Worm (Caenorhabditis elegans) whole organism, L2 larva: ENCODE data around the gene rps-14.

ENCODE experiments used
- ama-1 ChIP-seq: fragments of 150-350 bp; optimal IDR thresholded peaks from 2 replicates; lab custom pipeline; 2018; ENCODE audit warnings: inconsistent platforms
- blmp-1 ChIP-seq: sonication (generic microtip); optimal IDR thresholded peaks from 2 replicates; lab custom pipeline; 2017; ENCODE audit warnings: missing genetic modification characterization, mild to moderate bottlenecking, missing compliant biosample characterization, antibody characterized with exemption, moderate library complexity; ENCODE audit not compliant: insufficient read depth
- ceh-16 ChIP-seq: fragments of 150-350 bp; optimal IDR thresholded peaks from 2 replicates; lab custom pipeline; 2014; ENCODE audit warnings: missing biosample characterization, missing genetic modification characterization
- crh-2 ChIP-seq: sonication (generic microtip); optimal IDR thresholded peaks from 2 replicates; lab custom pipeline; 2017; ENCODE audit warnings: missing biosample characterization, missing genetic modification characterization
- egl-27 ChIP-seq: sonication (generic microtip); optimal IDR thresholded peaks from 3 replicates; lab custom pipeline; 2017; ENCODE audit warnings: missing biosample characterization, missing genetic modification reagents, missing genetic modification characterization
- elt-1 ChIP-seq: fragments of 150-350 bp; optimal IDR thresholded peaks from 2 replicates; lab custom pipeline; 2014; ENCODE audit warnings: missing biosample characterization, missing genetic modification characterization
- lin-13 ChIP-seq: fragments of 150-350 bp; optimal IDR thresholded peaks from 2 replicates; lab custom pipeline; 2014; ENCODE audit warnings: missing biosample characterization, missing genetic modification reagents, missing genetic modification characterization
- mab-5 ChIP-seq: fragments of 150-350 bp; optimal IDR thresholded peaks from 2 replicates; lab custom pipeline; 2014; ENCODE audit warnings: missing biosample characterization, missing genetic modification characterization
- mdl-1 ChIP-seq, 2 experiments: fragments of 150-350 bp in 1 of 2; sonication (generic microtip) in 1 of 2; optimal IDR thresholded peaks; 2 replicates each; lab custom pipeline; 2017; ENCODE audit warnings: missing biosample characterization in 2 of 2, missing genetic modification characterization in 2 of 2
- nhr-25 ChIP-seq: fragments of 150-350 bp; sonication (generic microtip); optimal IDR thresholded peaks from 3 replicates; lab custom pipeline; 2014; ENCODE audit warnings: missing biosample characterization, missing genetic modification characterization
- ztf-11 ChIP-seq: sonication (generic microtip); optimal IDR thresholded peaks from 2 replicates; lab custom pipeline; 2017; ENCODE audit warnings: missing biosample characterization, missing genetic modification characterization

DNA sequence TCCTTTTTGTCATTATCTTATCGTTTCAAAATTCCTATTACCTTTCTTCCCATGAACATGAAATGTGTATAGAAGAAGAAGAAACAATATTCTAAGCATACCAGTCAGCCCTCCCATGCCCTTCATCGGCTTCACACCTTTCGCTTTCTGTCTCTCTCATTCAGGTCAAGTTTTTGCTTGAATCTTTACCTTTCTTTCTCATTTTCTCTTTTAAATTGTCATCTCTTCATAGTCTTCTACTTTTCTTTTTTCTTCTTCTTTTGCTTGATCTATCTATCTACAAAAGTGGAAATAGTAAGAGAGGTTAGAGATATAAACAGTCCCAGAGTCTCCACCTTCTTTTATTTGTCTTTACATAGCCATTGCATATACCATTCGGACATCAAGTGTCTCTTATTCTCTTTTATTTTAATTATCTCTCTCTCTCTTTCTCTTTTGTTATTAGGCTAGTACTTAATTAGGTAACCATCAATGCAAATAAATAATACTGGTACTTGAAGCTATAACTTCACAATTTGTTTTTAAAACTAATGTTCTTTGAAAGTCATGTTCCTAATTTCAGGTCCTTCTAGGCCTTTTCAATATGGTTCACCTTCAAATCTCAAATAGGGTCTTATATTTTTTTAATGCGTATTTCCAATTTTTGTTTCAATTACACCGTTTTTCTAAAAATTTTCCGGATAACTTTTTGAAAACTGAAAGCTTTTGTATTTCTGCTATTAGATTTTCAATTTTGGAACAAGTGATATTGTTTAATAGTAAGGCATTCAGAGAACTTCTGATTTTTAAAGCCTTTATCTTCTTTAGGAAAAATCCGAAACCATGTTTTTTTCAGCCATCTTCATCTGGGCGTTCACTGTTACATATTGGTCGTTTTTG is 22.2 kb upstream of the rps-14 start, which contains the start of gene dpy-31:
- TF ChIP-seq crh-2 (tag; lab: Kevin White, UChicago): peak; percentile 39
- no peak for TF ChIP-seq lin-13
- peak; percentile 99 for TF ChIP-seq blmp-1 (tag; lab: Kevin White, UChicago)
- TF ChIP-seq mdl-1 (tag; optimal IDR thresholded peaks at IDR 0.05; lab: Kevin White, UChicago): no peak
- TF ChIP-seq ztf-11 (tag; lab: Kevin White, UChicago): no peak
- no peak for TF ChIP-seq elt-1 (tag; lab: Kevin White, UChicago)
- TF ChIP-seq ama-1 (lab: Kevin White, UChicago): no peak
- peak; percentile 22 for TF ChIP-seq ceh-16
- peak; percentile 90 for TF ChIP-seq nhr-25 (tag; lab: Kevin White, UChicago)
- TF ChIP-seq egl-27 (tag; lab: Kevin White, UChicago): peak; percentile 88
- TF ChIP-seq mab-5: no peak
